Fruit fly (Drosophila melanogaster) whole organism, embryonic: ENCODE measurements around the gene CG34163.

Experiments used
- Atf3 ChIP-seq: fragments of 200-800 bp; sonication (Bioruptor generic); optimal IDR thresholded peaks from 3 replicates; lab custom pipeline; 2016; ENCODE audit warnings: missing biosample characterization, missing genetic modification characterization
- Bteb2 ChIP-seq: fragments of 200-800 bp; sonication (Bioruptor generic); optimal IDR thresholded peaks from 2 replicates; lab custom pipeline; 2016; ENCODE audit warnings: missing biosample characterization, missing genetic modification characterization
- CG10462 ChIP-seq: fragments of 200-800 bp; sonication (Bioruptor generic); optimal IDR thresholded peaks from 2 replicates; lab custom pipeline; 2016; ENCODE audit warnings: missing biosample characterization, missing genetic modification characterization
- CG11504 ChIP-seq: fragments of 200-800 bp; sonication (Bioruptor generic); optimal IDR thresholded peaks from 3 replicates; lab custom pipeline; 2019; ENCODE audit warnings: missing biosample characterization, mild to moderate bottlenecking, missing genetic modification characterization, moderate library complexity
- CG12155 ChIP-seq: fragments of 200-800 bp; sonication (Bioruptor generic); optimal IDR thresholded peaks from 3 replicates; lab custom pipeline; 2016; ENCODE audit warnings: missing biosample characterization, missing genetic modification characterization
- CG14667 ChIP-seq: fragments of 200-800 bp; sonication (Bioruptor generic); IDR thresholded peaks from 2 replicates; pipeline ENCODE4 v1.3.6; 2022; ENCODE audit warnings: missing biosample characterization, missing genetic modification characterization
- CG16815 ChIP-seq: fragments of 200-800 bp; sonication (Bioruptor generic); optimal IDR thresholded peaks from 3 replicates; lab custom pipeline; 2017; ENCODE audit warnings: missing biosample characterization, mild to moderate bottlenecking, missing genetic modification characterization
- CG6683 ChIP-seq: fragments of 200-800 bp; sonication (Bioruptor generic); optimal IDR thresholded peaks from 2 replicates; lab custom pipeline; 2017; ENCODE audit warnings: missing biosample characterization, mild to moderate bottlenecking, missing genetic modification characterization, missing genetic modification reagents
- CG6689 ChIP-seq: fragments of 200-800 bp; sonication (Bioruptor generic); IDR thresholded peaks from 2 replicates; pipeline ENCODE4 v1.3.6; 2022; ENCODE audit warnings: missing biosample characterization, missing genetic modification characterization
- CG7271 ChIP-seq: fragments of 200-800 bp; sonication (Bioruptor generic); optimal IDR thresholded peaks from 2 replicates; lab custom pipeline; 2018; ENCODE audit warnings: missing biosample characterization, mild to moderate bottlenecking, missing genetic modification characterization, moderate library complexity
- CG7839 ChIP-seq: fragments of 200-800 bp; sonication (Bioruptor generic); optimal IDR thresholded peaks from 3 replicates; lab custom pipeline; 2018; ENCODE audit warnings: missing biosample characterization, mild to moderate bottlenecking, missing genetic modification characterization, moderate library complexity
- CG8290 ChIP-seq, 3 experiments: fragments of 200-800 bp; sonication (Bioruptor generic); optimal IDR thresholded peaks; 2 replicates each; lab custom pipeline; 2016 to 2019; ENCODE audit warnings: missing biosample characterization in 3 of 3, missing genetic modification characterization in 3 of 3, mild to moderate bottlenecking in 2 of 3, moderate library complexity in 1 of 3
- CG8359 ChIP-seq: fragments of 200-800 bp; sonication (Bioruptor generic); optimal IDR thresholded peaks from 2 replicates; lab custom pipeline; 2017; ENCODE audit warnings: missing biosample characterization, mild to moderate bottlenecking, missing genetic modification characterization, borderline replicate concordance
- CG9609 ChIP-seq: fragments of 200-800 bp; sonication (Bioruptor generic); optimal IDR thresholded peaks from 3 replicates; lab custom pipeline; 2016; ENCODE audit warnings: missing biosample characterization, missing genetic modification characterization
- Ets97D ChIP-seq: fragments of 200-800 bp; sonication (Bioruptor generic); optimal IDR thresholded peaks from 3 replicates; lab custom pipeline; 2016; ENCODE audit warnings: missing biosample characterization, missing genetic modification characterization
- H15 ChIP-seq: fragments of 200-800 bp; sonication (Bioruptor generic); IDR thresholded peaks from 3 replicates; pipeline ENCODE4 v1.3.6; 2022; ENCODE audit warnings: missing biosample characterization, missing genetic modification characterization
- HLHmδ ChIP-seq: fragments of 200-800 bp; sonication (Bioruptor generic); optimal IDR thresholded peaks from 2 replicates; lab custom pipeline; 2018; ENCODE audit warnings: missing biosample characterization, mild to moderate bottlenecking, missing genetic modification characterization, moderate library complexity
- Hsf ChIP-seq: fragments of 200-800 bp; sonication (Bioruptor generic); optimal IDR thresholded peaks from 3 replicates; lab custom pipeline; 2016; ENCODE audit warnings: missing biosample characterization, missing genetic modification characterization
- Max ChIP-seq: fragments of 200-800 bp; sonication (Bioruptor generic); optimal IDR thresholded peaks from 2 replicates; lab custom pipeline; 2016; ENCODE audit warnings: missing biosample characterization, mild to moderate bottlenecking, missing genetic modification characterization
- Myb ChIP-seq: fragments of 200-800 bp; sonication (Bioruptor generic); optimal IDR thresholded peaks from 2 replicates; lab custom pipeline; 2016; ENCODE audit warnings: missing biosample characterization, missing genetic modification characterization
- Nf-YA ChIP-seq: fragments of 200-800 bp; sonication (Bioruptor generic); IDR thresholded peaks from 2 replicates; pipeline ENCODE4 v1.3.6; 2022; ENCODE audit warnings: missing biosample characterization, missing genetic modification characterization
- Nf-YB ChIP-seq: fragments of 200-800 bp; sonication (Bioruptor generic); optimal IDR thresholded peaks from 3 replicates; lab custom pipeline; 2019; ENCODE audit warnings: missing biosample characterization, mild to moderate bottlenecking, missing genetic modification characterization, moderate library complexity
- Oaz ChIP-seq: fragments of 200-800 bp; sonication (Bioruptor generic); IDR thresholded peaks from 2 replicates; pipeline ENCODE4 v1.3.6; 2022; ENCODE audit warnings: missing biosample characterization, missing genetic modification characterization
- Scr ChIP-seq: fragments of 200-800 bp; sonication (Bioruptor generic); IDR thresholded peaks from 2 replicates; pipeline ENCODE4 v1.3.6; 2022; ENCODE audit warnings: missing biosample characterization, missing genetic modification characterization; ENCODE audit not compliant: partially characterized antibody
- TFAM ChIP-seq: fragments of 200-800 bp; sonication (Bioruptor generic); optimal IDR thresholded peaks from 2 replicates; lab custom pipeline; 2017; ENCODE audit warnings: missing biosample characterization, missing genetic modification characterization, inconsistent platforms
- Trl ChIP-seq, 3 experiments: fragments of >200 bp in 2 of 3; fragments of 200-800 bp in 1 of 3; sonication (Bioruptor generic) in 1 of 3; optimal IDR thresholded peaks; 2 replicates in 1 of 3; 3 replicates in 2 of 3; lab custom pipeline; 2016 to 2017; ENCODE audit warnings: missing biosample characterization in 1 of 3, missing genetic modification characterization in 1 of 3
- YL-1 ChIP-seq: fragments of 200-800 bp; sonication (Bioruptor generic); optimal IDR thresholded peaks from 3 replicates; lab custom pipeline; 2017; ENCODE audit warnings: missing biosample characterization, mild to moderate bottlenecking, missing genetic modification characterization
- cad ChIP-seq: fragments of >200 bp; optimal IDR thresholded peaks from 2 replicates; lab custom pipeline; 2017; ENCODE audit warnings: missing biosample characterization, missing genetic modification characterization
- crp ChIP-seq, 2 experiments: fragments of 200-800 bp; sonication (Bioruptor generic); optimal IDR thresholded peaks; 2 replicates in 1 of 2; 3 replicates in 1 of 2; lab custom pipeline; 2017; ENCODE audit warnings: missing biosample characterization in 2 of 2, missing genetic modification characterization in 2 of 2, mild to moderate bottlenecking in 1 of 2, moderate library complexity in 1 of 2
- dati ChIP-seq: fragments of 200-800 bp; sonication (Bioruptor generic); IDR thresholded peaks from 2 replicates; pipeline ENCODE4 v1.3.6; 2022; ENCODE audit warnings: missing biosample characterization, missing genetic modification characterization
- disco-r ChIP-seq: fragments of 200-800 bp; sonication (Bioruptor generic); optimal IDR thresholded peaks from 2 replicates; lab custom pipeline; 2016; ENCODE audit warnings: missing biosample characterization, missing genetic modification characterization
- eyg ChIP-seq: fragments of 200-800 bp; sonication (Bioruptor generic); optimal IDR thresholded peaks from 3 replicates; lab custom pipeline; 2016; ENCODE audit warnings: missing biosample characterization, missing genetic modification characterization
- ham ChIP-seq: fragments of 200-800 bp; sonication (Bioruptor generic); IDR thresholded peaks from 2 replicates; pipeline ENCODE4 v1.3.6; 2022; ENCODE audit warnings: missing biosample characterization, missing genetic modification characterization
- klu ChIP-seq: fragments of 200-800 bp; sonication (Bioruptor generic); IDR thresholded peaks from 2 replicates; pipeline ENCODE4 v1.3.6; 2022; ENCODE audit warnings: missing biosample characterization, missing genetic modification characterization
- lmd ChIP-seq: fragments of 200-800 bp; sonication (Bioruptor generic); IDR thresholded peaks from 2 replicates; pipeline ENCODE4 v1.3.6; 2022; ENCODE audit warnings: missing biosample characterization, missing genetic modification characterization
- mld ChIP-seq: fragments of 200-800 bp; sonication (Bioruptor generic); IDR thresholded peaks from 3 replicates; pipeline ENCODE4 v1.3.6; 2022; ENCODE audit warnings: missing biosample characterization, missing genetic modification characterization; ENCODE audit not compliant: partially characterized antibody
- odd ChIP-seq: fragments of 200-800 bp; sonication (Bioruptor generic); optimal IDR thresholded peaks from 2 replicates; lab custom pipeline; 2017; ENCODE audit warnings: missing biosample characterization, mild to moderate bottlenecking, missing genetic modification characterization
- otp ChIP-seq: fragments of 200-800 bp; sonication (Bioruptor generic); IDR thresholded peaks from 3 replicates; pipeline ENCODE4, ENCODE4 v1.3.6; 2022; ENCODE audit warnings: missing biosample characterization, missing genetic modification characterization
- pan ChIP-seq, 4 experiments: fragments of >200 bp in 3 of 4; fragments of 200-800 bp in 1 of 4; sonication (Bioruptor generic) in 1 of 4; optimal IDR thresholded peaks in 3 of 4; IDR thresholded peaks in 1 of 4; 2 replicates each; pipeline versions ENCODE4 v1.3.6 to Lab custom; 2017 to 2022; ENCODE audit warnings: missing biosample characterization in 2 of 4, missing genetic modification characterization in 2 of 4, mixed read lengths in 1 of 4
- prd ChIP-seq, 3 experiments: fragments of >200 bp in 2 of 3; fragments of 200-800 bp in 1 of 3; sonication (Bioruptor generic) in 1 of 3; optimal IDR thresholded peaks in 2 of 3; IDR thresholded peaks in 1 of 3; 2 replicates in 2 of 3; 3 replicates in 1 of 3; pipeline versions ENCODE4 v1.3.6 to Lab custom; 2017 to 2022; ENCODE audit warnings: missing biosample characterization in 1 of 3, missing genetic modification characterization in 1 of 3
- repo ChIP-seq: fragments of 200-800 bp; sonication (Bioruptor generic); optimal IDR thresholded peaks from 2 replicates; lab custom pipeline; 2016; ENCODE audit warnings: missing biosample characterization, missing genetic modification characterization
- sc ChIP-seq, 3 experiments: fragments of >200 bp in 2 of 3; fragments of 200-800 bp in 1 of 3; sonication (Bioruptor generic) in 1 of 3; optimal IDR thresholded peaks; 2 replicates in 2 of 3; 3 replicates in 1 of 3; lab custom pipeline; 2017; ENCODE audit warnings: mild to moderate bottlenecking in 1 of 3, missing biosample characterization in 1 of 3, missing genetic modification characterization in 1 of 3, missing genetic modification reagents in 1 of 3
- schlank ChIP-seq: fragments of 200-800 bp; sonication (Bioruptor generic); optimal IDR thresholded peaks from 2 replicates; lab custom pipeline; 2018; ENCODE audit warnings: missing biosample characterization, mild to moderate bottlenecking, missing genetic modification characterization
- slp2 ChIP-seq: fragments of 200-800 bp; sonication (Bioruptor generic); optimal IDR thresholded peaks from 2 replicates; lab custom pipeline; 2016; ENCODE audit warnings: missing biosample characterization, missing genetic modification characterization
- zen ChIP-seq: fragments of 200-800 bp; sonication (Bioruptor generic); optimal IDR thresholded peaks from 3 replicates; lab custom pipeline; 2018; ENCODE audit warnings: missing biosample characterization, mild to moderate bottlenecking, missing genetic modification characterization, moderate library complexity

Gene CG34163

DNA sequence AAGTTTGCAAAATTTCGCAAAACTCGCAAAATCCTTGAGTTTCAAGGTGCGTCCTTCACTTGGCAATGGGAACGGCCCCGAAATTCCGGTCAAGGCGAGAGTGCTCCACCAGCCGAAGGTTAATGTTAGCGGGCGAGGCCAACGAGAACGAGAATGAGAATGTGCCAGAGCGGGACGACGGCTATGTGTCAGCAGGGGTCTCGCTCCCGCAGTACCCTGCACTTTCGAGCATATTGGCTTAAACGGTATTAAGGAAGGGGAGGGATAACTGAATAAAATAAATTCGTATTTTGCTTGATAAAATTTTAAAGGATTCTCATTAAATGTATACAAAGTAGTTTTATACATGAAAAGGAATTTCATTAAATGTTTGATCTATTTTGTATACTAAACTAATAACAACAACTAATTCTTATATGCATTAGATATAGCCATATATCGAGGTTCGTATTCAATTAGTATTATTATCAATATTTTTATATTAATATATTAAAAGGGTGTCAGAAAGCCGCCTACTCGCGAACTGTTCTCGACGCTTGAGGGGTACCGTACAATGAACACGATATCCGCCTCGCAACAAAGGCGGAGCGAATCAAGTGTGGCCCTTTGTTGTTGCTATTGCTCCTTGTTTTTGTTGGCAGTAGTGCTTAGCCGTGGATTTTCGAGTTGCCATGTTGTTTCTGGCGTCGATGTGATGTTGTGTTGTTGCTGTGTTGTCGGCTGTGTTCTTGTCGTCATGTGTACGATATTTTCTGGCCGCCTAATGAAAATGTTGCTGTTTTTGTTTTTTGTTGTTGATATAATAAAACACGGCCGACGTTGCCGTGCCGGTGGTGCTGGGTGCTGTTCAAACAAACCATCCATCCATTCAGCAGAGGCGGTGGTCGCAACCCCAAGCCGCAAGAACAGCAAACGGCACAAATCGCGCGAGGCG is 18.6 kb downstream of the CG34163 start (continued):
- TF ChIP-seq CG8359 (GFP tag; lab: Kevin White, UChicago), result no peak
- TF ChIP-seq Nf-YA (GFP tag; lab: Robert Waterston, UW), result no peak
- peak; percentile 97 for TF ChIP-seq odd (GFP tag; lab: Kevin White, UChicago)
- no peak for TF ChIP-seq cad (GFP tag; lab: Kevin White, UChicago)
- peak; percentile 35 for TF ChIP-seq CG9609 (GFP tag; lab: Kevin White, UChicago)
- no peak for TF ChIP-seq ham (GFP tag; lab: Robert Waterston, UW)
- peak; percentile 98 for TF ChIP-seq CG7839 (tag; lab: Kevin White, UChicago)
- peak; percentile 94 for TF ChIP-seq CG8290 (GFP tag; optimal IDR thresholded peaks at IDR 0.05; lab: Kevin White, UChicago)
- peak in 1 of 2 experiments; percentile 64 for TF ChIP-seq CG8290 (tag; optimal IDR thresholded peaks at IDR 0.05; lab: Kevin White, UChicago)
- peak; percentile 94 for TF ChIP-seq CG16815 (GFP tag; lab: Kevin White, UChicago)
- no peak for TF ChIP-seq H15 (GFP tag; lab: Robert Waterston, UW)
- TF ChIP-seq Ets97D, result peak; percentile 2
- TF ChIP-seq disco-r (GFP tag; lab: Kevin White, UChicago), result peak; percentile 18
- TF ChIP-seq schlank, result peak; percentile 6
- peak; percentile 76 for TF ChIP-seq Hsf (GFP tag; lab: Kevin White, UChicago)
- no peak for TF ChIP-seq Trl (optimal IDR thresholded peaks at IDR 0.05; lab: Kevin White, UChicago)
- peak; percentile 59 for TF ChIP-seq Trl (GFP tag; optimal IDR thresholded peaks at IDR 0.05; lab: Kevin White, UChicago)
- no peak for TF ChIP-seq klu
- TF ChIP-seq CG12155 (GFP tag; lab: Kevin White, UChicago), result peak; percentile 90
- peak; percentile 56 for TF ChIP-seq HLHmδ
- peak; percentile 15 for TF ChIP-seq repo (GFP tag; lab: Kevin White, UChicago)
- peak; percentile 91 for TF ChIP-seq YL-1 (GFP tag; lab: Kevin White, UChicago)
- peak; percentile 90 for TF ChIP-seq CG6683 (GFP tag; lab: Kevin White, UChicago)
- no peak for TF ChIP-seq lmd
- peak in 1 of 2 experiments; percentile 79 for TF ChIP-seq pan (optimal IDR thresholded peaks at IDR 0.05; lab: Kevin White, UChicago)
- TF ChIP-seq pan (GFP tag; optimal IDR thresholded peaks at IDR 0.05 in 1 of 2, IDR thresholded peaks at IDR 0.05 in 1 of 2), result peak in 1 of 2 experiments; percentile 69
- no peak for TF ChIP-seq otp
- TF ChIP-seq dati (GFP tag; lab: Robert Waterston, UW), result no peak
- no peak for TF ChIP-seq prd (optimal IDR thresholded peaks at IDR 0.05; lab: Kevin White, UChicago)
- no peak for TF ChIP-seq prd (GFP tag; IDR thresholded peaks at IDR 0.05; lab: Robert Waterston, UW)
- peak; percentile 90 for TF ChIP-seq CG10462
- TF ChIP-seq CG14667 (GFP tag; lab: Robert Waterston, UW), result no peak
- TF ChIP-seq Max (GFP tag; lab: Kevin White, UChicago), result peak; percentile 90
- TF ChIP-seq Myb (GFP tag; lab: Kevin White, UChicago), result peak; percentile 37
- TF ChIP-seq sc (optimal IDR thresholded peaks at IDR 0.05; lab: Kevin White, UChicago), result no peak
- TF ChIP-seq sc (GFP tag; optimal IDR thresholded peaks at IDR 0.05; lab: Kevin White, UChicago), result peak; percentile 92
- TF ChIP-seq Oaz (GFP tag; lab: Robert Waterston, UW), result no peak
- peak; percentile 52 for TF ChIP-seq eyg (GFP tag; lab: Kevin White, UChicago)
- no peak for TF ChIP-seq CG6689
- peak; percentile 70 for TF ChIP-seq slp2 (GFP tag; lab: Kevin White, UChicago)
- TF ChIP-seq crp (GFP tag; optimal IDR thresholded peaks at IDR 0.05; lab: Kevin White, UChicago), result peak in 1 of 2 experiments; percentile 58
- no peak for TF ChIP-seq Scr (GFP tag; lab: Robert Waterston, UW)
- TF ChIP-seq Bteb2 (GFP tag; lab: Kevin White, UChicago), result peak; percentile 30
- TF ChIP-seq TFAM, result peak; percentile 32
- TF ChIP-seq Atf3 (GFP tag; lab: Kevin White, UChicago), result peak; percentile 57
- TF ChIP-seq CG7271 (tag; lab: Kevin White, UChicago), result peak; percentile 81
- no peak for TF ChIP-seq mld (GFP tag; lab: Robert Waterston, UW)
- TF ChIP-seq zen, result peak; percentile 92
- TF ChIP-seq CG11504, result peak; percentile 96
- peak; percentile 88 for TF ChIP-seq Nf-YB (GFP tag; lab: Kevin White, UChicago)
